Fruit fly (Drosophila melanogaster) whole organism, wandering third instar larva: ENCODE results near the gene wb.

ENCODE experiments used
- Abd-B ChIP-seq: fragments of >200 bp; optimal IDR thresholded peaks from 2 replicates; lab custom pipeline; 2017; ENCODE audit warnings: missing biosample characterization, missing genetic modification characterization
- CG32264 ChIP-seq: fragments of 200-800 bp; sonication (Bioruptor generic); optimal IDR thresholded peaks from 2 replicates; lab custom pipeline; 2016; ENCODE audit warnings: missing biosample characterization, missing genetic modification characterization
- CG9705 ChIP-seq: fragments of 200-800 bp; sonication (Bioruptor generic); optimal IDR thresholded peaks from 2 replicates; lab custom pipeline; 2018; ENCODE audit warnings: missing biosample characterization, mild to moderate bottlenecking, missing genetic modification characterization
- CrebA ChIP-seq: fragments of 200-800 bp; sonication (Bioruptor generic); optimal IDR thresholded peaks from 2 replicates; lab custom pipeline; 2016; ENCODE audit warnings: missing biosample characterization, mild to moderate bottlenecking, missing genetic modification characterization, borderline replicate concordance
- Dfd ChIP-seq: fragments of >200 bp; optimal IDR thresholded peaks from 2 replicates; lab custom pipeline; 2017; ENCODE audit warnings: missing biosample characterization, missing genetic modification characterization
- Dif ChIP-seq: fragments of 200-275, 200-300 bp; sonication (Bioruptor generic); optimal IDR thresholded peaks from 2 replicates; lab custom pipeline; 2018; ENCODE audit warnings: missing biosample characterization, missing genetic modification characterization; ENCODE audit not compliant: partially characterized antibody
- Hnf4 ChIP-seq: fragments of 200-800 bp; sonication (Bioruptor generic); optimal IDR thresholded peaks from 2 replicates; lab custom pipeline; 2016; ENCODE audit warnings: missing biosample characterization, mild to moderate bottlenecking, missing genetic modification characterization
- Myc ChIP-seq: fragments of >200 bp; optimal IDR thresholded peaks from 2 replicates; lab custom pipeline; 2017
- N ChIP-seq: fragments of >200 bp; optimal IDR thresholded peaks from 2 replicates; lab custom pipeline; 2018; ENCODE audit warnings: missing biosample characterization, missing external identifiers, missing genetic modification characterization
- Vsx2 ChIP-seq: fragments of 200-300, 225-300 bp; sonication (Bioruptor generic); optimal IDR thresholded peaks from 2 replicates; lab custom pipeline; 2018; ENCODE audit warnings: missing biosample characterization, missing genetic modification characterization; ENCODE audit not compliant: partially characterized antibody
- brk ChIP-seq: fragments of 200-800 bp; sonication (Bioruptor generic); optimal IDR thresholded peaks from 2 replicates; lab custom pipeline; 2016; ENCODE audit warnings: missing biosample characterization, mild to moderate bottlenecking, missing genetic modification characterization
- dl ChIP-seq, 2 experiments: fragments of 175-275, 200-275 bp in 1 of 2; fragments of 200-275 bp in 1 of 2; sonication (Bioruptor generic); optimal IDR thresholded peaks; lab custom pipeline; 2018; ENCODE audit warnings: mild to moderate bottlenecking in 2 of 2, missing biosample characterization in 2 of 2, missing genetic modification characterization in 2 of 2, moderate library complexity in 2 of 2; ENCODE audit not compliant: partially characterized antibody in 2 of 2, insufficient read depth in 1 of 2
- dsf ChIP-seq: sonication (Bioruptor generic); optimal IDR thresholded peaks from 2 replicates; lab custom pipeline; 2016; ENCODE audit warnings: missing biosample characterization, missing genetic modification characterization, borderline replicate concordance
- ey ChIP-seq: fragments of 200-800 bp; sonication (Bioruptor generic); optimal IDR thresholded peaks from 2 replicates; lab custom pipeline; 2016; ENCODE audit warnings: missing biosample characterization, missing genetic modification characterization
- foxo ChIP-seq, 2 experiments: fragments of 200-800 bp; sonication (Bioruptor generic); optimal IDR thresholded peaks; 2 replicates in 1 of 2; 3 replicates in 1 of 2; lab custom pipeline; 2016 to 2017; ENCODE audit warnings: missing biosample characterization in 2 of 2, missing genetic modification characterization in 2 of 2
- fru ChIP-seq: fragments of 200-800 bp; sonication (Bioruptor generic); optimal IDR thresholded peaks from 3 replicates; lab custom pipeline; 2016; ENCODE audit warnings: missing biosample characterization, mild to moderate bottlenecking, missing genetic modification characterization
- h ChIP-seq: fragments of 200-800 bp; sonication (Bioruptor generic); optimal IDR thresholded peaks from 3 replicates; lab custom pipeline; 2016; ENCODE audit warnings: missing biosample characterization, mild to moderate bottlenecking, missing genetic modification characterization
- jim ChIP-seq: fragments of 175-275, 200-325 bp; sonication (Bioruptor generic); optimal IDR thresholded peaks from 2 replicates; lab custom pipeline; 2016; ENCODE audit warnings: missing biosample characterization, mild to moderate bottlenecking, missing genetic modification characterization
- pan ChIP-seq: fragments of >200 bp; optimal IDR thresholded peaks from 2 replicates; lab custom pipeline; 2017
- psq ChIP-seq: fragments of 200-800 bp; sonication (Bioruptor generic); optimal IDR thresholded peaks from 3 replicates; lab custom pipeline; 2017; ENCODE audit warnings: missing biosample characterization, mild to moderate bottlenecking, missing genetic modification characterization, moderate library complexity
- rgr ChIP-seq: fragments of 200-800 bp; sonication (Bioruptor generic); optimal IDR thresholded peaks from 3 replicates; lab custom pipeline; 2016; ENCODE audit warnings: missing biosample characterization, mild to moderate bottlenecking, missing genetic modification characterization
- sage ChIP-seq: fragments of 200-800 bp; sonication (Bioruptor generic); optimal IDR thresholded peaks from 2 replicates; lab custom pipeline; 2016; ENCODE audit warnings: missing biosample characterization, mild to moderate bottlenecking, missing genetic modification characterization
- sv ChIP-seq: fragments of 200-800 bp; sonication (Bioruptor generic); optimal IDR thresholded peaks from 3 replicates; lab custom pipeline; 2016; ENCODE audit warnings: missing biosample characterization, missing genetic modification characterization
- tai ChIP-seq: sonication (Bioruptor generic); optimal IDR thresholded peaks from 2 replicates; lab custom pipeline; 2016; ENCODE audit warnings: missing biosample characterization, missing genetic modification characterization
- usp ChIP-seq: fragments of >200 bp; optimal IDR thresholded peaks from 2 replicates; lab custom pipeline; 2017; ENCODE audit warnings: missing biosample characterization, missing genetic modification characterization
- woc ChIP-seq: sonication (Bioruptor generic); optimal IDR thresholded peaks from 2 replicates; lab custom pipeline; 2016; ENCODE audit warnings: missing biosample characterization, mild to moderate bottlenecking, missing genetic modification characterization

wb gene

dm6 chr2L:14373250-14373649 is 110.4 kb downstream of the wb start:
- TF ChIP-seq CrebA (GFP tag; lab: Kevin White, UChicago) (no peak), CG9705 (no peak), h (GFP tag; lab: Kevin White, UChicago) (no peak), CG32264 (GFP tag; lab: Kevin White, UChicago) (no peak), Abd-B (no peak), rgr (GFP tag; lab: Kevin White, UChicago) (no peak), tai (GFP tag; lab: Kevin White, UChicago) (no peak), woc (GFP tag; lab: Kevin White, UChicago) (no peak), brk (no peak), jim (GFP tag; lab: Kevin White, UChicago) (no peak), Dfd (GFP tag; lab: Kevin White, UChicago) (no peak), pan (no peak), ey (GFP tag; lab: Kevin White, UChicago) (no peak), usp (no peak)
- TF ChIP-seq, all 38 proteins: peak for 0

dm6 chr2L:14374024-14374423 is 111.2 kb downstream of the wb start:
- TF ChIP-seq Dfd (GFP tag; lab: Kevin White, UChicago) (no peak), psq (GFP tag; lab: Kevin White, UChicago) (no peak), foxo (GFP tag; optimal IDR thresholded peaks at IDR 0.05; lab: Kevin White, UChicago) (no peak), tai (GFP tag; lab: Kevin White, UChicago) (no peak), Myc (no peak), Abd-B (no peak), h (GFP tag; lab: Kevin White, UChicago) (no peak), CrebA (GFP tag; lab: Kevin White, UChicago) (no peak), pan (no peak), Hnf4 (GFP tag; lab: Kevin White, UChicago) (no peak), dl (GFP tag; optimal IDR thresholded peaks at IDR 0.05; lab: Kevin White, UChicago; ENCODE audit: insufficient read depth in 1 of 2, partially characterized antibody in 2 of 2) (no peak), Vsx2 (no peak), jim (GFP tag; lab: Kevin White, UChicago) (no peak), sage (GFP tag; lab: Kevin White, UChicago) (no peak), brk (no peak), fru (no peak), Dif (GFP tag; lab: Kevin White, UChicago) (no peak), dsf (GFP tag; lab: Kevin White, UChicago) (no peak), woc (GFP tag; lab: Kevin White, UChicago) (no peak), N (GFP tag; lab: Kevin White, UChicago) (no peak)
- TF ChIP-seq, all 38 proteins: peak for 0

- no peak for TF ChIP-seq fru
- TF ChIP-seq sv (GFP tag; lab: Kevin White, UChicago): peak; percentile 6
Measured at dm6 chr2L:14376484-14377254, 113.8 kb downstream of the wb start.
